Worm (Caenorhabditis elegans) whole organism, L1 larva: ENCODE measurements around the gene nhr-70.

Source experiments
- aha-1 ChIP-seq: fragments of 150-350 bp; optimal IDR thresholded peaks from 2 replicates; lab custom pipeline; 2014; ENCODE audit warnings: missing biosample characterization, missing genetic modification characterization
- dpl-1 ChIP-seq, 3 experiments: fragments of 150-350 bp in 2 of 3; sonication (generic microtip) in 1 of 3; optimal IDR thresholded peaks; 2 replicates each; lab custom pipeline; 2014 to 2017; ENCODE audit warnings: missing biosample characterization in 3 of 3, missing genetic modification characterization in 3 of 3, missing genetic modification reagents in 3 of 3
- dsc-1 ChIP-seq: sonication (generic microtip); optimal IDR thresholded peaks from 2 replicates; lab custom pipeline; 2016; ENCODE audit warnings: mild to moderate bottlenecking, missing genetic modification characterization, missing compliant biosample characterization
- elt-2 ChIP-seq: sonication (generic microtip); optimal IDR thresholded peaks from 2 replicates; lab custom pipeline; 2016; ENCODE audit warnings: missing genetic modification characterization, mild to moderate bottlenecking, inconsistent platforms, missing compliant biosample characterization, missing genetic modification reagents
- lin-13 ChIP-seq: fragments of 150-350 bp; optimal IDR thresholded peaks from 2 replicates; lab custom pipeline; 2014; ENCODE audit warnings: missing biosample characterization, missing genetic modification reagents, missing genetic modification characterization
- lsy-2 ChIP-seq, 2 experiments: fragments of 150-350 bp; optimal IDR thresholded peaks; 2 replicates each; lab custom pipeline; 2014; ENCODE audit warnings: missing biosample characterization in 2 of 2, missing genetic modification characterization in 2 of 2
- mdl-1 ChIP-seq, 2 experiments: fragments of 150-350 bp; optimal IDR thresholded peaks; 2 replicates each; lab custom pipeline; 2014 to 2017; ENCODE audit warnings: missing biosample characterization in 2 of 2, missing genetic modification characterization in 2 of 2, inconsistent platforms in 1 of 2

DNA sequence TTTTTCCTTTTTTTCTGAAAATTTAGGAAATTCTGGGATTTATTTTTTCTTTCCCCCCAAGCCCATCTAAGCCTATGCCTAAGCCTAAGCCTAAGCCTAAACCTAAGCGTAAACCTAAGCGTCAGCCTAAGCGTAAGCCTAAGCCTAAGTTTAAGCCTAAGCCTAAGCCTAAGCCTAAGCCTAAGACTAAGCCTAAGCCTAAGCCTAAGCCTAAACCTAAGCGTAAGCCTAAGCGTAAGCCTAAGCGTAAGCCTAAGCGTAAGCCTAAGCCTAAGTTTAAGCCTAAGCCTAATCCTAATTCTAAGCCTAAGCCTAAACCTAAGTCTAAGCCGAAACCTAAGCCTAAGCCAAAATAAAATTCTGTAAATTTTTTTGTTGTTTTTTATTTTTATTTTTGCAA lies 28.5 kb upstream of the nhr-70 start:
- TF ChIP-seq mdl-1 (tag; optimal IDR thresholded peaks at IDR 0.05; lab: Kevin White, UChicago) (no peak), elt-2 (tag; lab: Kevin White, UChicago) (no peak), lin-13 (no peak), dpl-1 (GFP tag; optimal IDR thresholded peaks at IDR 0.05; lab: Kevin White, UChicago) (no peak), lsy-2 (tag; optimal IDR thresholded peaks at IDR 0.05; lab: Kevin White, UChicago) (no peak), dsc-1 (tag; lab: Kevin White, UChicago) (no peak), aha-1 (no peak)
